Fruit fly (Drosophila melanogaster) whole organism, pupa: Measurements from ENCODE around the gene FBXO11.

Source experiments
- CG12605 ChIP-seq: fragments of 200-800 bp; sonication (Bioruptor generic); IDR thresholded peaks from 2 replicates; pipeline ENCODE4 v1.3.6; 2022; ENCODE audit warnings: missing biosample characterization, missing genetic modification characterization
- CG14655 ChIP-seq: fragments of 200-800 bp; sonication (Bioruptor generic); optimal IDR thresholded peaks from 3 replicates; lab custom pipeline; 2017; ENCODE audit warnings: mild to moderate bottlenecking, missing biosample characterization, missing genetic modification reagents, missing genetic modification characterization
- CG15710 ChIP-seq: fragments of 200-800 bp; sonication (Bioruptor generic); optimal IDR thresholded peaks from 2 replicates; lab custom pipeline; 2018; ENCODE audit warnings: missing biosample characterization, mild to moderate bottlenecking, missing genetic modification characterization, moderate library complexity
- CG32121 ChIP-seq: fragments of 200-800 bp; sonication (Bioruptor generic); IDR thresholded peaks from 2 replicates; pipeline ENCODE4 v1.3.6; 2022; ENCODE audit warnings: missing biosample characterization, missing genetic modification characterization
- CG34367 ChIP-seq: fragments of 200-800 bp; sonication (Bioruptor generic); optimal IDR thresholded peaks from 2 replicates; lab custom pipeline; 2018; ENCODE audit warnings: missing biosample characterization, mild to moderate bottlenecking, missing genetic modification characterization
- CG4496 ChIP-seq: fragments of 200-800 bp; sonication (Bioruptor generic); IDR thresholded peaks from 3 replicates; pipeline ENCODE4 v1.3.6; 2022; ENCODE audit warnings: missing biosample characterization, missing genetic modification characterization
- D1 ChIP-seq: fragments of 200-800 bp; sonication (Bioruptor generic); optimal IDR thresholded peaks from 2 replicates; lab custom pipeline; 2018; ENCODE audit warnings: missing biosample characterization, mild to moderate bottlenecking, missing genetic modification characterization, moderate library complexity
- Ets98B ChIP-seq: fragments of 200-800 bp; sonication (Bioruptor generic); IDR thresholded peaks from 2 replicates; pipeline ENCODE4 v1.3.6; 2022; ENCODE audit warnings: missing biosample characterization, missing genetic modification characterization
- Pif1B ChIP-seq: fragments of 200-800 bp; sonication (Bioruptor generic); optimal IDR thresholded peaks from 3 replicates; lab custom pipeline; 2016; ENCODE audit warnings: missing biosample characterization, missing genetic modification characterization
- Snoo ChIP-seq: fragments of 200-800 bp; sonication (Bioruptor generic); optimal IDR thresholded peaks from 3 replicates; lab custom pipeline; 2017; ENCODE audit warnings: missing biosample characterization, mild to moderate bottlenecking, missing genetic modification characterization, inconsistent platforms
- fd96Ca ChIP-seq: fragments of 200-800 bp; sonication (Bioruptor generic); IDR thresholded peaks from 3 replicates; pipeline ENCODE4 v1.3.6; 2022; ENCODE audit warnings: missing biosample characterization, missing genetic modification characterization

dm6 chr3R:9784341-9785062 lies 24.7 kb downstream of the FBXO11 start, which contains the start of the genes MtnA and CG8500:
- TF ChIP-seq CG14655: no peak
- TF ChIP-seq CG4496 (GFP tag; lab: Robert Waterston, UW): peak; percentile 64; the same call in 2 of the 3 replicates
- no peak for TF ChIP-seq CG32121 (GFP tag; lab: Robert Waterston, UW)
- TF ChIP-seq Ets98B (GFP tag; lab: Robert Waterston, UW): peak; percentile 11; the same call in 1 of the 2 replicates
- no peak for TF ChIP-seq Pif1B (GFP tag; lab: Kevin White, UChicago)
- TF ChIP-seq CG34367 (tag; lab: Kevin White, UChicago): no peak
- no peak for TF ChIP-seq CG12605 (GFP tag; lab: Robert Waterston, UW)
- TF ChIP-seq D1 (tag; lab: Kevin White, UChicago): no peak
- no peak for TF ChIP-seq CG15710 (tag; lab: Kevin White, UChicago)
- TF ChIP-seq Snoo (tag; lab: Kevin White, UChicago): no peak
- no peak for TF ChIP-seq fd96Ca (GFP tag; lab: Robert Waterston, UW)
